Fruit fly (Drosophila melanogaster): ENCODE measurements around the gene CG31807.

Gene CG31807

DNA sequence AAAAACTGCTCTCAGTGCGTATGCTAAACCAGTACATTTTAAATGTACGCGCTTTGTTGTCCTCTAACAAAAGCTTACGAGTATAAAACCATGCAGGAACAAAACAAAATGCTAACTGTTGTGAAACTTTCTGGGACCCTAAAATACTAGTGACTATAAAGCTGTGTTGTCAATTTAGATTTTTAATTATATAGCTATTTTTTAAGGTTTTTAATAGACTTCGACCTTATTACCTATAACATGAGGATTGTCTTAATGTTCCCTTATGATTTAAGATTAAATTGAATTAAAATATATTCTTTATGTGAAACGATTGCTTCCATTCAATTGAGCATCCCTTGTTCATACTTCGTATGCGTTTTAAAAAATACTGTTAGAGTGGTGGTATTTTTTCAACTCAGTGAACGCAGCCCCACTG, 27.1 kb downstream of the CG31807 start:
- TF ChIP-seq pan (optimal IDR thresholded peaks at IDR 0.05): no peak
- TF ChIP-seq CG8478 (optimal IDR thresholded peaks at IDR 0.05): no peak
- no peak for TF ChIP-seq EcR (GFP tag; optimal IDR thresholded peaks at IDR 0.05)
- TF ChIP-seq psq (optimal IDR thresholded peaks at IDR 0.05): no peak
- no peak for TF ChIP-seq Dll (optimal IDR thresholded peaks at IDR 0.05)
- no peak for TF ChIP-seq usp (GFP tag; optimal IDR thresholded peaks at IDR 0.05)

DNA sequence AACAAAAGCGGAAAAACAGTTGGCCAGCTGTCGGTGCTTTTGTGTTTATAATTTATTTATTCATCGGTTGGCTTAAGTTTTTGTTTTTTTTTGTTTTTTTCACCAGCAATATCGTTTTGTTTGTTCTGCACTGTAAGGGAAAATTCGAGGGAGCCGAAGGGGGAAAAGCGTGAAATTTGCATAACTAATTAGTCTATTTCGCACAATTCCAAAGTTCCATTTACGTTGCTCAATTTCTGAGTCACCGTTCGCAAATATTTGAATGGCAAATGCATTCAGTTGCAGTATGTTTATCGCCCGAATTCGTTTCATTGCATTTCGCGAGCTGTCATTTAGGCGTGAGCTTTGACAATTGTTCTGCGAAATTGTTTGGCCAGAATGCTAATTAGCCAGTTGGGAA, 30.3 kb downstream of the CG31807 start:
- TF ChIP-seq psq (optimal IDR thresholded peaks at IDR 0.05) (no peak), CG8478 (optimal IDR thresholded peaks at IDR 0.05) (no peak), Dll (optimal IDR thresholded peaks at IDR 0.05) (no peak), EcR (GFP tag; optimal IDR thresholded peaks at IDR 0.05) (no peak), pan (optimal IDR thresholded peaks at IDR 0.05) (no peak), usp (GFP tag; optimal IDR thresholded peaks at IDR 0.05) (no peak)

DNA sequence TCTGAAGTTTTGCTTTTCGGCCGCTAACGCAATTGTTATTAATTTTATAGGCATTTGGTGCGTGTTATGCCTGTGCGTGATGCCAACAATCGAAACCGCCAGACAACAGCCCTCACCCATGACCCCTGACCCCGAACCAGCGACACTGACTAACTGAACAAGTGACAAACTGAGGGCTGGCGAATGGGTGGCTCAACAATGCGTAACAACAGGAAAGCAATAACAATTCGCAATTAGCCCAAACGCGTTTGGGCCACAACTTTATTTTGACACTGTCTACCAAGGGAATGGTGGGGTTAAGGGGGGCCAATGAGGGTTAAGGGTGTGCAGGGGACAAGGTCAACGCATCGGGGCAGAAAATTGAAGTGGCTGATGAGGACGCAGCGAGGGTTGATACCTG, 34.9 kb downstream of the CG31807 start:
- TF ChIP-seq Dll (optimal IDR thresholded peaks at IDR 0.05): no peak
- no peak for TF ChIP-seq CG8478 (optimal IDR thresholded peaks at IDR 0.05)
- no peak for TF ChIP-seq EcR (GFP tag; optimal IDR thresholded peaks at IDR 0.05)
- no peak for TF ChIP-seq pan (optimal IDR thresholded peaks at IDR 0.05)
- TF ChIP-seq usp (GFP tag; optimal IDR thresholded peaks at IDR 0.05): no peak
- no peak for TF ChIP-seq psq (optimal IDR thresholded peaks at IDR 0.05)

dm6 chr2L:16647773-16648172, 36.0 kb downstream of the CG31807 start:
- no peak for TF ChIP-seq psq (optimal IDR thresholded peaks at IDR 0.05)
- no peak for TF ChIP-seq CG8478 (optimal IDR thresholded peaks at IDR 0.05)
- no peak for TF ChIP-seq usp (GFP tag; optimal IDR thresholded peaks at IDR 0.05)
- no peak for TF ChIP-seq Dll (optimal IDR thresholded peaks at IDR 0.05)
- no peak for TF ChIP-seq pan (optimal IDR thresholded peaks at IDR 0.05)
- TF ChIP-seq EcR (GFP tag; optimal IDR thresholded peaks at IDR 0.05): no peak

DNA sequence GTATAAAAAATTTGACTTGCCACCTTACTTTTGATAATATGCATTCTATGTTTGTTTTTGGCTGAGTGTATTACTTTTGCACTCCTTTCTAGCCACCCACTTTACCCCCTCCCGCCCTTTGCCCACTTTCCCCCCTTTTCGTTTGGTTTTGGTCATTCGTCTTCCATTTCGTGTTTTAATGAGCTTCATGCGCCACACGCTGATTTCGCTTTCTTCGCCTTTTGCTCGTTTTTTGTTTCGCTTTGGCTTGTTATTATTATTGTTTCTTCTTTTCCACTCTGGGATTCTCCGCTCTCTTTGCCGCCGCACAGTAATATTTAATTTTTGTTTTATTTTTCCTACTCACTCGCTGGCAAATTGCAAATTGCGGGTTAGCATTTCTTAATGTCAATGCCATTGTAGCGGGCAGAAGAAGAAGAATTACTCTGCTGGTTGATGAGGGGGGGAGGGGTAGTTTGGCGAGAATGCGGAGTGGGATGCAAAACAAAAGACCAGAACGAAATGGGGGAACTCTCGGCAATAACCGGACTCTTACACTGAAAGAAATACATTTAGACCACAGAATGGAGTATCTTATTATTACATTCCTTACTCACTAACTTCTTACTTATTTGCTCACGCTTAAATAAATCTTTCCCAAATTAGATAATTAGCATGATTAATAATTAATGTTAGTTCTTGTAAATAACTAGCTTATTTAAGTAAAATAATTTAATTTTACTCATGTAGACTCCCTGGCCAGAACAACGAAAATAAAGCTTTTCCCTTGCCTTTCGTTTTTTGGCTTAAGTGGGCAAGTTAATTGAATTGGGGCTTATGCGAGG, 38.1 kb downstream of the CG31807 start:
- peak in 1 of 2 experiments; percentile 21 for TF ChIP-seq EcR (GFP tag; optimal IDR thresholded peaks at IDR 0.05)
- no peak for TF ChIP-seq CG8478 (optimal IDR thresholded peaks at IDR 0.05)

DNA sequence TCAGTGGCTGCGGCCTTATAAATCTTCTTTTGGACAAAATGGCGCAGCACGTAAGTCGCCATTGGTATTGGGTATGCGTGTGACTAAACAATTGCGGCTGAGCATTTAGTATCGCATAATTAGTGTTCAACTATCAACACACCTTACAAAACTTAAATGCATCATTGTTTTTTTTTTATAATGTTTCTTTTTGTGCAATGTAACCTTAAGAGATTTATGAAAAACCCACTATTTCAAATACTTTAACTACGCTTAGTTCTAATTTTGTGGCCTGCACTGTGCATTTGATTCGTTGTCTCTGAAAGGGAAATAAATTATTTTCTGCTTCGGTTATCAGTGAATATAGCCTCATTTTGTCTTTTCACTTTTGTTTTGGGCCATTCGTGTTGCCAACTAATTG, 39.8 kb downstream of the CG31807 start:
- TF ChIP-seq pan (optimal IDR thresholded peaks at IDR 0.05) (no peak), EcR (GFP tag; optimal IDR thresholded peaks at IDR 0.05) (no peak), CG8478 (optimal IDR thresholded peaks at IDR 0.05) (no peak), Dll (optimal IDR thresholded peaks at IDR 0.05) (no peak), usp (GFP tag; optimal IDR thresholded peaks at IDR 0.05) (no peak), psq (optimal IDR thresholded peaks at IDR 0.05) (no peak)

DNA sequence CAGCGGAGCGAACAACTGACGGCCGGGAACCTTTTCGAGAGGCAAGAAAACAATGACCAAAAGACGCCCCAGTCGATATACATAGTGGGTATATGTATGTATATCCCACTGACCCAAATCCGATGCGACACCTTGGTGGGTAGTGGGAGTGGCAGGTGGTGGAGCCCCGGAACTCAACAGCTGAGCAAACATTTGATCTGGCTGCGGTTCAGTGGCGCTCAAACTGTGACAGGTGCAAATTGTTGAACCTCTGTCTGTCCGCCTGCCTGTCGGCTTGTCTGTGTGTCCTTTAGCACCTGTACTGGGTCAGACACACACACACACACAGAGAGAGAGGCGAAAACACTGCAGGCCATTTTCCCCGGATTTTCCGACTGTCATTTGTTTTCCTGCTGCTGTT, 40.4 kb downstream of the CG31807 start:
- no peak for TF ChIP-seq EcR (GFP tag; optimal IDR thresholded peaks at IDR 0.05)
- no peak for TF ChIP-seq CG8478 (optimal IDR thresholded peaks at IDR 0.05)
- TF ChIP-seq psq (optimal IDR thresholded peaks at IDR 0.05): no peak
- no peak for TF ChIP-seq pan (optimal IDR thresholded peaks at IDR 0.05)
- no peak for TF ChIP-seq Dll (optimal IDR thresholded peaks at IDR 0.05)
- no peak for TF ChIP-seq usp (GFP tag; optimal IDR thresholded peaks at IDR 0.05)

DNA sequence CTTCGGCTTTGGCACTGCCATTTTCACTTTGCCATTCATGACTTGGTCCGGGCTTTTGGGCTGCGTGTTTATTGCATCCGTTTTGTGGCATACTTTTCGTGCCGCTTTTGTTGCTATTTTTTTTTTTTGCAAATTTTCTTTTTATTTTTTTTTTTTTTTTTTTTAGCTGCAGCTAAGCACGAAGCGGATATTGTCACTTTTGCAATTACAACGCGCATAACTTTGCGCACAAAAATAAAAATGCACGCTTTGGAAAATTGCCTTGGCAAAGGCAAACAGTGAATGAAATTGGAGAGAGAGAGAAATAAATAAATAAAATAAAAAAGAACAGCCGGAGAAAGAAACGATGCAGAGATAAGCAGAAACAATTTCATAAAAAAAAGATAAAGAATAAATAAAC, 43.0 kb downstream of the CG31807 start:
- no peak for TF ChIP-seq psq (optimal IDR thresholded peaks at IDR 0.05)
- no peak for TF ChIP-seq usp (GFP tag; optimal IDR thresholded peaks at IDR 0.05)
- TF ChIP-seq pan (optimal IDR thresholded peaks at IDR 0.05): no peak
- no peak for TF ChIP-seq EcR (GFP tag; optimal IDR thresholded peaks at IDR 0.05)
- no peak for TF ChIP-seq Dll (optimal IDR thresholded peaks at IDR 0.05)
- TF ChIP-seq CG8478 (optimal IDR thresholded peaks at IDR 0.05): no peak

dm6 chr2L:16638349-16638748, 45.5 kb downstream of the CG31807 start:
- no peak for TF ChIP-seq psq (optimal IDR thresholded peaks at IDR 0.05)
- no peak for TF ChIP-seq Dll (optimal IDR thresholded peaks at IDR 0.05)
- no peak for TF ChIP-seq EcR (GFP tag; optimal IDR thresholded peaks at IDR 0.05)
- no peak for TF ChIP-seq usp (GFP tag; optimal IDR thresholded peaks at IDR 0.05)

dm6 chr2L:16637335-16637734, 46.5 kb downstream of the CG31807 start:
- TF ChIP-seq usp (GFP tag; optimal IDR thresholded peaks at IDR 0.05): no peak
- TF ChIP-seq CG8478 (optimal IDR thresholded peaks at IDR 0.05): no peak
- no peak for TF ChIP-seq psq (optimal IDR thresholded peaks at IDR 0.05)
- no peak for TF ChIP-seq pan (optimal IDR thresholded peaks at IDR 0.05)
- TF ChIP-seq EcR (GFP tag; optimal IDR thresholded peaks at IDR 0.05): no peak
- TF ChIP-seq Dll (optimal IDR thresholded peaks at IDR 0.05): no peak

All from whole organism.